Worm (Caenorhabditis elegans) whole organism, late embryonic: ENCODE measurements around the gene C31G12.3.
"Not testable (repeated sequence)": the region's sequence is repeated elsewhere in the genome, so short reads cannot be mapped to it uniquely, and the experiment has no call there.

Experiments
- ceh-14 ChIP-seq: sonication (generic microtip); optimal IDR thresholded peaks from 2 replicates; lab custom pipeline; 2016; ENCODE audit warnings: missing genotype, missing genetic modification characterization, missing compliant biosample characterization
- ceh-24 ChIP-seq: sonication (generic microtip); optimal IDR thresholded peaks from 2 replicates; lab custom pipeline; 2016; ENCODE audit warnings: mild to moderate bottlenecking, missing genetic modification characterization, missing compliant biosample characterization
- ceh-31 ChIP-seq: sonication (generic microtip); optimal IDR thresholded peaks from 2 replicates; lab custom pipeline; 2016; ENCODE audit warnings: missing genetic modification characterization, missing compliant biosample characterization
- ceh-9 ChIP-seq: sonication (generic microtip); optimal IDR thresholded peaks from 2 replicates; lab custom pipeline; 2016; ENCODE audit warnings: mild to moderate bottlenecking, missing genetic modification characterization, inconsistent platforms, missing compliant biosample characterization
- elt-2 ChIP-seq: sonication (generic microtip); optimal IDR thresholded peaks from 2 replicates; lab custom pipeline; 2016; ENCODE audit warnings: missing genetic modification reagents, missing genetic modification characterization, missing compliant biosample characterization
- eyg-1 ChIP-seq: sonication (generic microtip); optimal IDR thresholded peaks from 2 replicates; lab custom pipeline; 2016; ENCODE audit warnings: missing genotype, missing genetic modification characterization, missing compliant biosample characterization
- pax-1 ChIP-seq: fragments of 150-350 bp; optimal IDR thresholded peaks from 2 replicates; lab custom pipeline; 2014; ENCODE audit warnings: missing biosample characterization, missing genetic modification characterization
- pha-4 ChIP-seq: fragments of 150-350 bp; optimal IDR thresholded peaks from 2 replicates; lab custom pipeline; 2018; ENCODE audit warnings: missing biosample characterization, missing genetic modification reagents, missing genetic modification characterization
- pqm-1 ChIP-seq: sonication (generic microtip); optimal IDR thresholded peaks from 2 replicates; lab custom pipeline; 2016; ENCODE audit warnings: missing genetic modification characterization, missing compliant biosample characterization
- rnt-1 ChIP-seq: sonication (generic microtip); optimal IDR thresholded peaks from 2 replicates; lab custom pipeline; 2016; ENCODE audit warnings: missing genetic modification characterization, missing compliant biosample characterization
- sox-4 ChIP-seq: sonication (generic microtip); optimal IDR thresholded peaks from 2 replicates; lab custom pipeline; 2017; ENCODE audit warnings: mild to moderate bottlenecking, missing genetic modification characterization, inconsistent platforms, missing compliant biosample characterization
- syd-9 ChIP-seq: sonication (generic microtip); optimal IDR thresholded peaks from 2 replicates; lab custom pipeline; 2016; ENCODE audit warnings: mild to moderate bottlenecking, missing genetic modification characterization, moderate library complexity, missing compliant biosample characterization
- tbx-7 ChIP-seq: sonication (generic microtip); optimal IDR thresholded peaks from 2 replicates; lab custom pipeline; 2016; ENCODE audit warnings: missing genotype, missing genetic modification characterization, missing compliant biosample characterization
- unc-3 ChIP-seq, 2 experiments: fragments of 200-800 bp in 1 of 2; sonication (Bioruptor generic) in 1 of 2; sonication (generic microtip) in 1 of 2; conservative IDR thresholded peaks in 1 of 2; optimal IDR thresholded peaks in 1 of 2; 2 replicates each; pipeline versions ENCODE4 v1.3.6 to Lab custom; 2016 to 2022; ENCODE audit warnings: missing compliant biosample characterization in 2 of 2, missing genetic modification characterization in 2 of 2, missing genetic modification reagents in 1 of 2

C31G12.3 gene

DNA sequence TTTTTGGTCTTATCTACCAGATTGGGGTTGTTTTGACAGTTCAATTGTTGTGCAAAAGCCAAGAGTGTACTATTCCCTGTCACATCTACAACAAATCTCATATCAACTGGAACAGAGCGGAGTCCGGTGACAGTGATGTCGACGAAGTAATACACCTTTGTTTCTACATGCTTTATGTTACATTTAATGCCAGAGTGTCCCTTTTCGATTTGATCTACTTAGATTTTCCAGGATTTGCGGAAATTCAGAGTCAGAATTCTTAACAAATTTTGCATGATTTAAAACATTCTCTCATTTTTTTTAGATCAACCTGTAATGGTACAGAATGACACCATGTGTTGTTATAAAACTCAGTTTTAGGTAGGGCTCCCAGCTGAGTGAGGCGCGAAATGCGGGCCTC is 31.2 kb downstream of the C31G12.3 start, which contains the start of gene F16H6.8:
TSS of gene F16H6.8 (minus strand) at position 101 of the 400 bp plus-strand sequence.
- not testable (repeated sequence) for TF ChIP-seq ceh-14 (tag; lab: Kevin White, UChicago); ceh-31; ceh-24 (tag; lab: Kevin White, UChicago)

DNA sequence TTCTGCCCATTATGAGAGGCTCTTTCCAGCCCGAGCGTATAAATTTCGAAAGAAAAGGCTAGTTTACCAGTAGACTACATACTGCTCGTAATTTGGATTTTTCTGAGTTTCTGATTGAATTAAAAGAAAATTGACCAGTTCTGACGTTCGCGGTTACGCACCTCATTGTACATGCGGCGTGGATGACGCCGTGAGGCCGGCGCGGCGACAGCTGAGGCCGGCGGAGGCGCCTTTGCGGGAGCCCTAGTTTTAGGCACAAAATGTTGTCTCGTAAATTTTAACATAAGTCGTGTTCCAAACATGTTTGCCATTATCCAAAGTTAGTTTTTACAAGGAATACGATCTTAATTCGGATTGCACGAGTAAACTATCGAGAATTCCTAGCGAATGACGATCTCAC is 31.8 kb downstream of the C31G12.3 start, which contains the start of gene F16H6.9:
TSS of gene F16H6.9 (plus strand) at position 301 of the 400 bp plus-strand sequence.
- TF ChIP-seq pqm-1; ceh-24 (tag; lab: Kevin White, UChicago); elt-2 (tag; lab: Kevin White, UChicago): not testable (repeated sequence)

- TF ChIP-seq eyg-1 (tag; lab: Kevin White, UChicago) (no peak), rnt-1 (tag; lab: Kevin White, UChicago) (no peak), ceh-24 (tag; lab: Kevin White, UChicago) (no peak), ceh-9 (tag; lab: Kevin White, UChicago) (no peak), syd-9 (tag; lab: Kevin White, UChicago) (no peak), pha-4 (no peak), sox-4 (tag; lab: Kevin White, UChicago) (no peak), pax-1 (tag; lab: Kevin White, UChicago) (no peak), tbx-7 (no peak), unc-3 (GFP tag; conservative IDR thresholded peaks at IDR 0.05; lab: Robert Waterston, UW) (no peak), unc-3 (tag; optimal IDR thresholded peaks at IDR 0.05; lab: Kevin White, UChicago) (no peak), ceh-31 (no peak)
Measured at ce11 chrV:18224353-18224752, 39.3 kb downstream of the C31G12.3 start, which contains the start of gene F16H6.10. Gene F16H6.10, minus strand, starts transcription at chrV:18224453.
